Fruit fly (Drosophila melanogaster): ENCODE results near the gene CG3106.

The CG3106 gene

DNA sequence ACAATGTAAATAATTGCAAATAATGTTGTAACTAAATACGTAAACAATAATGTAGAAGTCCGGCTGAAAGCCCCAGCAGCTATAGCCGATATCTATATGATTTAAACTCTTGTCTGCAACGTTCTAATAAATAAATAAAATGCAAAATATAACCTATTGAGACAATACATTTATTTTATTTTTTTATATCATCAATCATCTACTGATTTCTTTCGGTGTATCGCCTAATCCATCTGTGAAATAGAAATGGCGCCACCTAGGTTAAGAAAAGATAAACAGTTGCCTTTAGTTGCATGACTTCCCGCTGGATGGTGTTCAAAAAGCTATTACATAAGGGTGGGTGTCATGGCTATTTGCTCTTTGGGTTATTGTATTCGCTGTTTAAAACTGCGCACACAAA, 24.9 kb upstream of the CG3106 start (continued):
- peak; percentile 70 for TF ChIP-seq shn (GFP tag; optimal IDR thresholded peaks at IDR 0.05)
- TF ChIP-seq CG2889 (GFP tag; IDR thresholded peaks at IDR 0.05) = peak; percentile 84
- TF ChIP-seq sna (GFP tag; IDR thresholded peaks at IDR 0.05; ENCODE audit: partially characterized antibody) = no peak
- no peak for TF ChIP-seq lov (optimal IDR thresholded peaks at IDR 0.05)
- peak; percentile 95 for TF ChIP-seq lov (GFP tag; IDR thresholded peaks at IDR 0.05)
- TF ChIP-seq Jarid2 (GFP tag; optimal IDR thresholded peaks at IDR 0.05) = peak; percentile 80
- peak; percentile 83 for TF ChIP-seq chn (GFP tag; optimal IDR thresholded peaks at IDR 0.05)
- peak; percentile 93 for TF ChIP-seq CG5953 (GFP tag; IDR thresholded peaks at IDR 0.05)
- peak; percentile 96 for TF ChIP-seq caup (GFP tag; optimal IDR thresholded peaks at IDR 0.05; ENCODE audit: severe bottlenecking)
- TF ChIP-seq Atf6 (GFP tag; IDR thresholded peaks at IDR 0.05) = peak; percentile 97
- TF ChIP-seq CG18764 (GFP tag; optimal IDR thresholded peaks at IDR 0.05) = peak; percentile 83
- peak; percentile 93 for TF ChIP-seq CG15011 (GFP tag; optimal IDR thresholded peaks at IDR 0.05)
- TF ChIP-seq tll (GFP tag; optimal IDR thresholded peaks at IDR 0.05) = peak in 1 of 2 experiments; percentile 44
- TF ChIP-seq rib (GFP tag; IDR thresholded peaks at IDR 0.05) = peak; percentile 91
- no peak for TF ChIP-seq inv (GFP tag; IDR thresholded peaks at IDR 0.05; ENCODE audit: partially characterized antibody)
- TF ChIP-seq gcm2 (GFP tag; optimal IDR thresholded peaks at IDR 0.05) = peak; percentile 88
- TF ChIP-seq CG11695 (GFP tag; IDR thresholded peaks at IDR 0.05) = peak; percentile 97
- TF ChIP-seq CG12391 (tag; optimal IDR thresholded peaks at IDR 0.05) = peak; percentile 97
- peak; percentile 96 for TF ChIP-seq CG10979 (tag; optimal IDR thresholded peaks at IDR 0.05)
- TF ChIP-seq Dad (GFP tag; optimal IDR thresholded peaks at IDR 0.05) = peak; percentile 87
- peak; percentile 97 for TF ChIP-seq vvl (GFP tag; IDR thresholded peaks at IDR 0.05)
- peak; percentile 96 for TF ChIP-seq Xrp1 (GFP tag; IDR thresholded peaks at IDR 0.05)
- TF ChIP-seq Poxn (GFP tag; IDR thresholded peaks at IDR 0.05) = peak; percentile 77
- peak; percentile 96 for TF ChIP-seq Fer3 (tag; optimal IDR thresholded peaks at IDR 0.05)
- TF ChIP-seq z (GFP tag; IDR thresholded peaks at IDR 0.05) = peak; percentile 59; the same call in 1 of the 3 replicates
- peak; percentile 90 for TF ChIP-seq CG10366 (GFP tag; IDR thresholded peaks at IDR 0.05)
- peak; percentile 96 for TF ChIP-seq Rfx (GFP tag; IDR thresholded peaks at IDR 0.05)
- peak; percentile 72 for TF ChIP-seq Ets97D (GFP tag; optimal IDR thresholded peaks at IDR 0.05)
- no peak for TF ChIP-seq mld (GFP tag; IDR thresholded peaks at IDR 0.05; ENCODE audit: partially characterized antibody)
- TF ChIP-seq TFAM (GFP tag; optimal IDR thresholded peaks at IDR 0.05) = peak; percentile 63
- TF ChIP-seq CG12659 (GFP tag; optimal IDR thresholded peaks at IDR 0.05) = peak; percentile 97
- TF ChIP-seq oc (tag; optimal IDR thresholded peaks at IDR 0.05) = peak; percentile 95
- peak; percentile 93 for TF ChIP-seq CG6689 (GFP tag; IDR thresholded peaks at IDR 0.05)
- peak; percentile 67 for TF ChIP-seq mam (GFP tag; optimal IDR thresholded peaks at IDR 0.05)
- peak; percentile 88 for TF ChIP-seq CG14441 (GFP tag; IDR thresholded peaks at IDR 0.05)
- peak; percentile 34 for TF ChIP-seq CG3163 (GFP tag; optimal IDR thresholded peaks at IDR 0.05)
- TF ChIP-seq Ssrp (tag; optimal IDR thresholded peaks at IDR 0.05) = peak; percentile 93
- TF ChIP-seq Dek (tag; optimal IDR thresholded peaks at IDR 0.05) = peak; percentile 96
- peak; percentile 24 for TF ChIP-seq en (GFP tag; optimal IDR thresholded peaks at IDR 0.05)
- peak; percentile 73 for TF ChIP-seq NC2β (GFP tag; optimal IDR thresholded peaks at IDR 0.05)
- peak; percentile 93 for TF ChIP-seq D19A (tag; optimal IDR thresholded peaks at IDR 0.05)
- TF ChIP-seq CG10565 (GFP tag; optimal IDR thresholded peaks at IDR 0.05) = peak; percentile 86
- peak; percentile 93 for TF ChIP-seq CG2120 (GFP tag; optimal IDR thresholded peaks at IDR 0.05)
- TF ChIP-seq CG7839 (tag; optimal IDR thresholded peaks at IDR 0.05) = peak; percentile 97
- peak; percentile 55 for TF ChIP-seq sima (GFP tag; optimal IDR thresholded peaks at IDR 0.05)
- TF ChIP-seq fd64A (GFP tag; optimal IDR thresholded peaks at IDR 0.05) = peak; percentile 88
- TF ChIP-seq CG4707 (GFP tag; optimal IDR thresholded peaks at IDR 0.05) = peak; percentile 93
- peak; percentile 92 for TF ChIP-seq Oaz (GFP tag; IDR thresholded peaks at IDR 0.05)
- peak; percentile 92 for TF ChIP-seq CG6175 (GFP tag; IDR thresholded peaks at IDR 0.05)
- TF ChIP-seq wdn (GFP tag; IDR thresholded peaks at IDR 0.05) = peak; percentile 84
- TF ChIP-seq Vsx1 (GFP tag; optimal IDR thresholded peaks at IDR 0.05) = peak; percentile 90
